Fruit fly (Drosophila melanogaster) Kc167 (cell line): Measurements from ENCODE around the gene Ugt35E1.

ENCODE experiments used
- Myc ChIP-seq: fragments of >200 bp; optimal IDR thresholded peaks from 2 replicates; lab custom pipeline; 2017; ENCODE audit warnings: missing external identifiers
- Sin3A ChIP-seq: fragments of >200 bp; optimal IDR thresholded peaks from 2 replicates; lab custom pipeline; 2018; ENCODE audit warnings: missing external identifiers
- h ChIP-seq: fragments of >200 bp; optimal IDR thresholded peaks from 3 replicates; lab custom pipeline; 2018; ENCODE audit warnings: missing external identifiers
- insv ChIP-seq: fragments of >200 bp; optimal IDR thresholded peaks from 3 replicates; lab custom pipeline; 2018; ENCODE audit warnings: missing external identifiers
- psq ChIP-seq: fragments of >200 bp; optimal IDR thresholded peaks from 2 replicates; lab custom pipeline; 2017; ENCODE audit warnings: missing external identifiers
- ttk ChIP-seq: sonication (Bioruptor generic); optimal IDR thresholded peaks from 2 replicates; lab custom pipeline; 2017; ENCODE audit warnings: missing external identifiers

Ugt35E1 gene

DNA sequence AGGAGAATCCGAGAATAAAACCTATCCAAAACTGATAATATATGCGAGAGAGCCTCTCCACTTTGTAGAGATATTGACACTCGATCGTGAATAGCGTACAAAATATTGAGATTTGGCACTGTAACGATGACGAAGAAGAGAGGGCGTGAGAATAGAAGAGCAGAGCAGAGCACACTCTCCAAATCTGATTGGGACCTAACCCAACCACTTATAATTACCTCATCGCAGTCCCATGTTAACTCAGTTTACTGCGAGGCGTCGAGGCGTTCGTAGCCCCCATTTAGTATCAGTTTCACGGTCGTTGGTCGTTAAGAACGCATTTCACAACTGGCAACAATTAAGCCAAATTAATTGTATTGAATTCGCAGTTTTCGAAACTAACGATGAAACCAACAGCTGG, 9.0 kb downstream of the Ugt35E1 start, which contains the start of gene Ugt302C1:
TSS of gene Ugt302C1 (plus strand) at position 241 of the 400 bp plus-strand sequence.
- no peak for TF ChIP-seq ttk (lab: Kevin White, UChicago)

DNA sequence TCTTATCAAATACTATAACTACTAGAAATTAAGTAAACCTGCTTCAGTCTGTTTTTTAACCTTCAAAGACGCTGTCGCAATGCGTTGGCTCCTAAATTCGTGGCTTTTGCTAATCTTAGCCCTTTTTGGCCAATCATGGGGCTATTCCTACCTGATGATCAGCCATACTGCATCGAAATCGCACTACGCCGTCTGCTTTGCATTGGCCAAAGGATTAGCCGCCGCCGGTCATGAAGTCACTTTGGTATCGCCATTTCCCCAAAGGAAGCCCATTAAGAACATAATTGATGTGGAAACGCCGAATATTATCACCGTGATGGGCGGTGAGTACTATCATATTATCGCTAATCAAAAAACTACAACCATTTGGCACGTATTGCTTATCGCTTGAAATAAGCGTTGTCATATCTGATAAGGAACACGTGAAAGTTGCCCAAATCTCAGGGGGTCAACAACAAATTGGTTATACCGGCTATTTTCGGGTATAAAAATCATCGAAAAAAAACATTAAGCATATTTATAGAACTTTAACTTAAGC, 11.2 kb downstream of the Ugt35E1 start, which contains the start of gene Ugt302E1:
TSS of gene Ugt302E1 (plus strand) at position 51 of the 538 bp plus-strand sequence.
- TF ChIP-seq Sin3A (lab: Kevin White, UChicago) (no peak), Myc (lab: Kevin White, UChicago) (no peak), insv (lab: Kevin White, UChicago) (no peak), ttk (lab: Kevin White, UChicago) (no peak), psq (lab: Kevin White, UChicago) (no peak)

DNA sequence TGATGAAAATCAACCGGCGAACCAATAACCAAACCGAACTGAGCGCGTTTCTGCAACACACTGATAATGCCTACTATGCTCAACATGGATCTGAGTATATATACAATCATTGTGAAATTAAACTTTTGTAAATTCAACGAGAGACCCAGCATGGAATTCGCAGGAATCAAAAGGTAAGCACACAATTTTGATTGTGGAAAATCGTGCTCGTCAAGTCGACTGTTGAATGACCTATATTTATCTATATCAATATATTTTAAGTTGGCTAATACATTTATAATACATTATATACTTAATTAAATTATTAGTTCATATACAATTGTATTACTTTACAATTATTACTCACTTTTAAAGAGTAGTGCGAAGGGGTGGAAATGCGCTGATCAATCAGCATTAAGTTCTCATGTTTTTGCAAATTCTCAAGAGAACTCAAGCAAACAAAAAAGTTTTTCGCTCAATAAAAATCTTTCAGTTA, 12.0 kb downstream of the Ugt35E1 start, which contains the start of gene Ugt302K1:
TSS of gene Ugt302K1 (minus strand) at position 51 of the 475 bp plus-strand sequence.
- no peak for TF ChIP-seq Myc (lab: Kevin White, UChicago)
- no peak for TF ChIP-seq psq (lab: Kevin White, UChicago)
- TF ChIP-seq Sin3A (lab: Kevin White, UChicago) = no peak
- TF ChIP-seq insv (lab: Kevin White, UChicago) = no peak
- TF ChIP-seq ttk (lab: Kevin White, UChicago) = no peak
- TF ChIP-seq h (lab: Kevin White, UChicago) = no peak

DNA sequence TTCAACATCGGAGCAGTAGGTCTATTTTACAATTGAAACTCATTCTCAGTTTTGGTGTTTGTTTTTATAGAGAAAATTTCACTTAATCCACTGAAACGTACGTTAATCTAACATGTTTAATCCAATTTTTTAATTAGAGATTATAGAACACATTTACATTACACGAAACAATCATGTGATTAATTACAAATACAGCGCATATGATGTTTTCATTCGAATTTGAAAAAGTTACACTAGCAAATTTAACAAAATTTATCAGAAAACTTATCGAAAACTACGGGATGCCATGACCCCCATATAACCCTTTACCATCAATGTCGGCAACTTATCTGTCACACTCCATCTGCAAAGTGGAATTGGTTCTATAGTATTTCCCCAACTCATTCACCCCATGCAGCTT, 20.7 kb downstream of the Ugt35E1 start, which contains the start of gene CheA86a:
TSS of gene CheA86a (minus strand) at position 101 of the 400 bp plus-strand sequence.
- TF ChIP-seq h (lab: Kevin White, UChicago) (no peak), ttk (lab: Kevin White, UChicago) (no peak), insv (lab: Kevin White, UChicago) (no peak), Myc (lab: Kevin White, UChicago) (no peak), Sin3A (lab: Kevin White, UChicago) (no peak), psq (lab: Kevin White, UChicago) (no peak)

DNA sequence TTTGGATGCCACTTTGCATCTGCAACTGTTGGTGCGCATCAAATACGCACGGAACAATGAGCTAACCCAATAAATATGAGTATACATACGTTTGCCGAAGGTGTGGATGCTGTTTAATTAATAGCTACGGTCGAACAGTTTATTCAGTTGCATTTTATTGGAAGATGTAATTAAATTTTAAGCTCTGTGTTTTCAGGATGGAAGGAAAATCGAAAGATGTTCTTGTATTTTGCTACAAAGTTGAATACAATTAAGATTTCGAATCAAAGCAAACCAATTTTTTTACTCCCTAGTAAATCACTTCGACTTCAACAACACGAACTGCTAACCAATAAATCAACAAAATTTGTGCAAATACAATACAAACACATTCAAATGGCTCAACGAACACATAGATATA, 29.0 kb downstream of the Ugt35E1 start, which contains the start of gene mAcon2:
TSS of gene mAcon2 (plus strand) at position 301 of the 400 bp plus-strand sequence.
- TF ChIP-seq h (lab: Kevin White, UChicago) (no peak), ttk (lab: Kevin White, UChicago) (no peak), Sin3A (lab: Kevin White, UChicago) (no peak), Myc (lab: Kevin White, UChicago) (no peak), psq (lab: Kevin White, UChicago) (no peak), insv (lab: Kevin White, UChicago) (no peak)

DNA sequence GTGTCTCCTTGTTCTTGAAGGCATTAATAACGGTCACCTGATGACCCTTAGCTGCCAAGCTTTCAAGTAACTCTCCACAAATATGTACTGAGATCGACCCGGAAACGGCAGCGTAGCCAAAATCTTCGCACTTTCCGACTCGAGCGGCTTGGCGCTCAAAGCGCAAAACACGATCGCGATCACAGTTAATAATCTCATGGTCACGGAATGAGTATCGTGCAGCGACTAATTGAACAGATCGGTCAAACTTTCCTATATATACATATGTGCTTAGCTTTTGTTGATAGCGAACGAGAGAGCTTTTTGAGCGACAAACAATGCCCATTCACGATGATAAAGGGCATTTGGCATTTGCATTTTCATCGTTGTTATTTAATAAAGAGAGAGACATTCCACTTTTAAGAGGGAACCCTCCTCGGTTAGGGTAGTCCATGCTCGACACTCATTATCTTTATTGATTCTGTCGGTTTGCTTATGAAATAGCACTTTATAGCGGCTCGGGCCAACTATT, 37.7 kb downstream of the Ugt35E1 start, which contains the start of gene Ugt35C1:
TSS of gene Ugt35C1 (minus strand) at position 213 of the 511 bp plus-strand sequence.
- TF ChIP-seq Sin3A (lab: Kevin White, UChicago) (no peak), h (lab: Kevin White, UChicago) (no peak), Myc (lab: Kevin White, UChicago) (no peak), insv (lab: Kevin White, UChicago) (no peak), psq (lab: Kevin White, UChicago) (no peak), ttk (lab: Kevin White, UChicago) (no peak)

DNA sequence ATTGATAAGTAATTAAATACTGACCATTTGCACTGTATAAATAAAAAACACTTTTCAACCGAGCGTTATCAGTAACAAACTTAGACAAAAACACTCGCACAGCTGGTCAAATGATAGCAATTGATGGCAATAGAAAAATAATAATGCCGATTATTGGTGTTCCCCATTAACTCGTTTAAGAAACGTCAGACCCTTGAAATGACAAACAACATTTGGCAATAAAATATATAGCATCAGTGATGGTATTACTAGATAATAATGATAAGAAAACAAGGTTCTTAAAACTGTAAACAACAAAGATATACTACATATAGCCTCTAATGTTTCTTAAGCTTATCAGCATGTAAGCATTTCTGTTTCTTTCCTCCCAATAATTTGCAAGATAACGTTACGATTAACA, 39.5 kb downstream of the Ugt35E1 start:
- no peak for TF ChIP-seq Myc (lab: Kevin White, UChicago)
- no peak for TF ChIP-seq Sin3A (lab: Kevin White, UChicago)
- TF ChIP-seq ttk (lab: Kevin White, UChicago) = no peak
- TF ChIP-seq psq (lab: Kevin White, UChicago) = no peak
- no peak for TF ChIP-seq insv (lab: Kevin White, UChicago)
- no peak for TF ChIP-seq h (lab: Kevin White, UChicago)

DNA sequence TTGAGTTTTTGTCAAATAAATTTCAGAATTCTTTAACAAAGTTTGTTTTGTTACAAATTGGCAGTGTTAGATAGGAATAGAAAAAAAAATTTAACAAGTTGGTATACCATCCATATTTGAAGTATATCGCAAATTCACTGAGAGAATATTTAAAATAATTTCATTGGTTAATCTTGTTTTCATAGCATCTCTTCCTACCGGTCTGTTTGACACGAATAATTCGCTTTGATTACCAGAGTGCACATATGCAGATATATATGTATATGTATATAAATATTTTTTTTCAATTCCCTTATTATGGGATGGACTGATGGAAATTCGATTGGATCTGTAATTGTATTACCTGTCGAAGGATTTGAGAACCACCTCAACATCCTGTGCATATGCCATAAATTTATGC, 50.3 kb downstream of the Ugt35E1 start, which contains the start of gene SdhCL:
TSS of gene SdhCL (minus strand) at position 101 of the 400 bp plus-strand sequence.
- no peak for TF ChIP-seq ttk (lab: Kevin White, UChicago)
- no peak for TF ChIP-seq h (lab: Kevin White, UChicago)
- no peak for TF ChIP-seq Sin3A (lab: Kevin White, UChicago)
